Worm (Caenorhabditis elegans) whole organism, L3 larva: Measurements from ENCODE around the gene str-143.

Source experiments
- ZK546.5 ChIP-seq: sonication (generic microtip); optimal IDR thresholded peaks from 2 replicates; lab custom pipeline; 2017; ENCODE audit warnings: missing biosample characterization, missing genetic modification characterization
- ceh-16 ChIP-seq: sonication (generic microtip); optimal IDR thresholded peaks from 2 replicates; lab custom pipeline; 2017; ENCODE audit warnings: missing biosample characterization, missing genetic modification characterization
- ceh-82 ChIP-seq: fragments of 150-350 bp; optimal IDR thresholded peaks from 2 replicates; lab custom pipeline; 2014; ENCODE audit warnings: missing biosample characterization, missing genetic modification characterization
- ceh-9 ChIP-seq: sonication (generic microtip); optimal IDR thresholded peaks from 2 replicates; lab custom pipeline; 2018; ENCODE audit warnings: missing biosample characterization, missing genetic modification characterization
- daf-12 ChIP-seq: fragments of 150-350 bp; optimal IDR thresholded peaks from 2 replicates; lab custom pipeline; 2014; ENCODE audit warnings: missing biosample characterization, missing genetic modification reagents, missing genetic modification characterization
- egl-27 ChIP-seq: sonication (generic microtip); optimal IDR thresholded peaks from 4 replicates; lab custom pipeline; 2017; ENCODE audit warnings: missing biosample characterization, missing genetic modification reagents, missing genetic modification characterization
- elt-1 ChIP-seq: fragments of 150-350 bp; optimal IDR thresholded peaks from 2 replicates; lab custom pipeline; 2014; ENCODE audit warnings: missing biosample characterization, missing genetic modification characterization
- elt-2 ChIP-seq: sonication (generic microtip); optimal IDR thresholded peaks from 2 replicates; lab custom pipeline; 2016; ENCODE audit warnings: missing genetic modification reagents, mild to moderate bottlenecking, missing genetic modification characterization, missing compliant biosample characterization
- elt-3 ChIP-seq, 3 experiments: fragments of 150-350 bp in 1 of 3; sonication (generic microtip) in 2 of 3; optimal IDR thresholded peaks; 2 replicates in 2 of 3; 4 replicates in 1 of 3; lab custom pipeline; 2014 to 2017; ENCODE audit warnings: missing biosample characterization in 3 of 3, missing genetic modification characterization in 3 of 3
- fkh-10 ChIP-seq: sonication (generic microtip); optimal IDR thresholded peaks from 2 replicates; lab custom pipeline; 2017; ENCODE audit warnings: missing biosample characterization, missing genetic modification reagents, missing genetic modification characterization
- fos-1 ChIP-seq: fragments of 150-350 bp; optimal IDR thresholded peaks from 2 replicates; lab custom pipeline; 2014; ENCODE audit warnings: missing biosample characterization, missing genetic modification characterization
- hmg-11 ChIP-seq: sonication (generic microtip); optimal IDR thresholded peaks from 2 replicates; lab custom pipeline; 2016; ENCODE audit warnings: missing genetic modification characterization, missing compliant biosample characterization
- lin-15B ChIP-seq: fragments of 150-350 bp; optimal IDR thresholded peaks from 2 replicates; lab custom pipeline; 2014; ENCODE audit warnings: missing biosample characterization, missing genetic modification characterization
- mdl-1 ChIP-seq: fragments of 150-350 bp; optimal IDR thresholded peaks from 2 replicates; lab custom pipeline; 2014; ENCODE audit warnings: missing biosample characterization, missing genetic modification characterization
- mml-1 ChIP-seq: fragments of 150-350 bp; sonication (generic microtip); optimal IDR thresholded peaks from 3 replicates; lab custom pipeline; 2014; ENCODE audit warnings: missing biosample characterization, missing genetic modification characterization
- nhr-11 ChIP-seq: fragments of 150-350 bp; optimal IDR thresholded peaks from 2 replicates; lab custom pipeline; 2014; ENCODE audit warnings: missing biosample characterization, missing genetic modification characterization
- nhr-237 ChIP-seq: fragments of 150-350 bp; optimal IDR thresholded peaks from 2 replicates; lab custom pipeline; 2014; ENCODE audit warnings: missing biosample characterization, missing genetic modification characterization
- nhr-25 ChIP-seq: sonication (generic microtip); optimal IDR thresholded peaks from 2 replicates; lab custom pipeline; 2017; ENCODE audit warnings: missing biosample characterization, missing genetic modification characterization
- nhr-43 ChIP-seq: sonication (generic microtip); optimal IDR thresholded peaks from 2 replicates; lab custom pipeline; 2016; ENCODE audit warnings: mild to moderate bottlenecking, missing genetic modification characterization, missing compliant biosample characterization; ENCODE audit not compliant: poor library complexity, severe bottlenecking
- nhr-67 ChIP-seq: fragments of 150-350 bp; optimal IDR thresholded peaks from 2 replicates; lab custom pipeline; 2014; ENCODE audit warnings: missing biosample characterization, missing genetic modification characterization
- nhr-76 ChIP-seq: fragments of 150-350 bp; sonication (generic microtip); optimal IDR thresholded peaks from 5 replicates; lab custom pipeline; 2014; ENCODE audit warnings: missing biosample characterization, missing genetic modification characterization
- nhr-77 ChIP-seq: fragments of 150-350 bp; optimal IDR thresholded peaks from 2 replicates; lab custom pipeline; 2014; ENCODE audit warnings: missing biosample characterization, missing genetic modification characterization
- pha-4 ChIP-seq: fragments of 150-350 bp; optimal IDR thresholded peaks from 2 replicates; lab custom pipeline; 2014; ENCODE audit warnings: missing biosample characterization, missing genetic modification reagents, missing genetic modification characterization
- pqm-1 ChIP-seq: fragments of 150-350 bp; optimal IDR thresholded peaks from 2 replicates; lab custom pipeline; 2017; ENCODE audit warnings: missing biosample characterization, missing genetic modification characterization, inconsistent platforms
- sea-2 ChIP-seq: fragments of 150-350 bp; sonication (generic microtip); optimal IDR thresholded peaks from 4 replicates; lab custom pipeline; 2014; ENCODE audit warnings: missing biosample characterization, missing genetic modification reagents, missing genetic modification characterization
- skn-1 ChIP-seq: fragments of 150-350 bp; optimal IDR thresholded peaks from 2 replicates; lab custom pipeline; 2014; ENCODE audit warnings: missing biosample characterization, missing genetic modification characterization
- snpc-4 ChIP-seq: fragments of 150-350 bp; optimal IDR thresholded peaks from 2 replicates; lab custom pipeline; 2014; ENCODE audit warnings: missing biosample characterization, missing genetic modification characterization
- unc-62 ChIP-seq: fragments of 150-350 bp; sonication (generic microtip); optimal IDR thresholded peaks from 4 replicates; lab custom pipeline; 2014; ENCODE audit warnings: missing biosample characterization, missing genetic modification reagents, missing genetic modification characterization
- ztf-11 ChIP-seq: fragments of 150-350 bp; optimal IDR thresholded peaks from 2 replicates; lab custom pipeline; 2014; ENCODE audit warnings: missing biosample characterization, missing genetic modification characterization

Gene str-143

DNA sequence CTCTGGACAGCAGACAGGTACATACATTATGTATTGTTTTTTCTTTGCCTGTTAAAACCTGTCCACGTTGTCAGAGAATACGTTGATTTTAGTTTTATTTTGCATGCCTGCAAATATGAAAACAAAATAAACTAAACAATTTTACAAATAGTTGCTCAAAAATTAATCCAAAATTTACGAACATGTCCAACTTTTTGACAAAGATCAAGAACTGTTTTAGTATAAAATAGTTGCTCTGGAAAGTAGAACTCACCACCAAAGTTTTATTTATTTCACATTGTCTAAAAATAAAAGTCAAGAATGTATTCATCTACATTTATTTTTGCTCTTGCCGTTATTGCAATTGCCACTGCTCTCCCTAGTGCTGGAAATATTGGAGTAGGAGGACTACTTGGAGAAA is 34.9 kb upstream of the str-143 start, which contains the start of gene srlf-16:
Gene srlf-16 (plus strand): TSS at position 301 of the 400 bp plus-strand sequence.
- no peak for TF ChIP-seq mml-1
- no peak for TF ChIP-seq nhr-25
- no peak for TF ChIP-seq unc-62 (GFP tag; lab: Kevin White, UChicago)
- TF ChIP-seq pqm-1 (tag; lab: Kevin White, UChicago) = no peak

DNA sequence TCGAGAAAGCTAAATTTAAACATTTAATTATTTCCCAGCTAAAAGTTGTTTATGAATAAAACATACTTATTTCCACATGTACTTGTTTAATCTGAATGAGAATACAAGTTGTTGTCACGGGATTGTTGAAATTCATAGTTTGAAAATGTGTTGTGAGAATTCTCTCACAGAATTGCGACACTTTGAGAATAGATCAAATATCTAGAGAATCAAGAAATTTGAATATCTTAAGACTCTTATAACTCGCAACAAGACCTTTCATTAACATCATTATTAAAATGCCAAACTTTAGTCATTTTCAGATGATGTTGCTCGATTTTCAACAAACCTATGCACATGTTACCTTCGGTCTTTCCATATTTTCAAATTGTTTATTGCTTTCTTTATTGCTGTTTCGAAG is 33.4 kb upstream of the str-143 start, which contains the start of gene str-90:
Gene str-90 (plus strand): TSS at position 301 of the 400 bp plus-strand sequence.
- TF ChIP-seq nhr-11 (tag; lab: Kevin White, UChicago) = no peak
- no peak for TF ChIP-seq snpc-4 (tag; lab: Kevin White, UChicago)
- no peak for TF ChIP-seq ceh-16 (tag; lab: Kevin White, UChicago)

DNA sequence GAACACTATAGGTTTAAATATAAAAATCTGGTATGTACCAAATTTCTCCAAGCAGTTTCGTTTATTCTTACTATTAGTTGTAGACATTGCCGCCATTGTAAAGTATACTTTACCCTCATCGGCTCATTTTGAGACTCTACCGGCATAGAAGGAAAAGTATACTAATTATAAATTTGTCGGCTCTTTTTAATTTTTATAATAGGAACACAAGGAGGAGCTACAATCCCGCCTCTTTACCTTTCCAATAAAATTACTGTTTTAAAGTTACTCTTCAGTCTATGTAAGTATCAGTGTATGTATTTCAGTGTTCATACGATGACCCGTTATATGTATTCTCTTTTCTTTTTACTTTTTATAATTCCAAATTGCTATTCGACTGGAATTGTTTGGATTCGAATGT is 29.8 kb upstream of the str-143 start, which contains the start of gene sdz-23:
Gene sdz-23 (plus strand): TSS at position 301 of the 400 bp plus-strand sequence.
- TF ChIP-seq skn-1 (tag; lab: Kevin White, UChicago) (no peak), hmg-11 (no peak), snpc-4 (tag; lab: Kevin White, UChicago) (no peak), ZK546.5 (tag; lab: Kevin White, UChicago) (no peak), nhr-237 (tag; lab: Kevin White, UChicago) (no peak), pha-4 (no peak), elt-3 (tag; optimal IDR thresholded peaks at IDR 0.05; lab: Kevin White, UChicago) (no peak), nhr-43 (tag; lab: Kevin White, UChicago) (no peak), elt-2 (tag; lab: Kevin White, UChicago) (no peak), fkh-10 (GFP tag; lab: Kevin White, UChicago) (no peak), egl-27 (tag; lab: Kevin White, UChicago) (no peak), mdl-1 (tag; lab: Kevin White, UChicago) (no peak), pqm-1 (tag; lab: Kevin White, UChicago) (no peak), nhr-76 (tag; lab: Kevin White, UChicago) (no peak), ceh-82 (tag; lab: Kevin White, UChicago) (no peak)

DNA sequence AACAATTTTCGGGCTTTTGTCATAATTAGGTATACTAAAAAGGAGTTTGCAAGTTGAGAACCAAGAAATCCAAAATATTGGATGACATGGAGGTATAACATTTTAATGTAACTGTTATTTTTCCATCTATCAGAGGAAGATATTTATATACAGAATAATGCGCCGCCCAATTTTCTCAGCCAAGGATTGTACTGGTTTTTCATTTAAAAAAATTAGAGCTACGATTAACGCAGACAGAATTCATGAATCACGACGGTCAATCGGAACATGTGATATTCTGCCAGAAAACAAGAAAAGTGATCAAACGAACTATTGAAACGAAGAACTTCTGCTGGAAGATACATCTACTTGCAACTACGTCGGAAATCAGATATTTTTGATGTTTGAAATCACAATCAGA is 28.7 kb upstream of the str-143 start, which contains the start of gene str-145:
Gene str-145 (minus strand): TSS at position 101 of the 400 bp plus-strand sequence.
- TF ChIP-seq ceh-9 (no peak), ztf-11 (tag; lab: Kevin White, UChicago) (no peak), fos-1 (no peak), elt-1 (no peak), pqm-1 (tag; lab: Kevin White, UChicago) (no peak), skn-1 (tag; lab: Kevin White, UChicago) (no peak), egl-27 (tag; lab: Kevin White, UChicago) (no peak), hmg-11 (no peak), lin-15B (tag; lab: Kevin White, UChicago) (no peak), nhr-67 (tag; lab: Kevin White, UChicago) (no peak), elt-3 (tag; optimal IDR thresholded peaks at IDR 0.05; lab: Kevin White, UChicago) (no peak), daf-12 (tag; lab: Kevin White, UChicago) (no peak), sea-2 (GFP tag; lab: Kevin White, UChicago) (no peak), elt-2 (tag; lab: Kevin White, UChicago) (no peak), unc-62 (GFP tag; lab: Kevin White, UChicago) (no peak), mdl-1 (tag; lab: Kevin White, UChicago) (no peak), ZK546.5 (tag; lab: Kevin White, UChicago) (no peak), fkh-10 (GFP tag; lab: Kevin White, UChicago) (no peak), ceh-16 (tag; lab: Kevin White, UChicago) (no peak), nhr-76 (tag; lab: Kevin White, UChicago) (no peak)

DNA sequence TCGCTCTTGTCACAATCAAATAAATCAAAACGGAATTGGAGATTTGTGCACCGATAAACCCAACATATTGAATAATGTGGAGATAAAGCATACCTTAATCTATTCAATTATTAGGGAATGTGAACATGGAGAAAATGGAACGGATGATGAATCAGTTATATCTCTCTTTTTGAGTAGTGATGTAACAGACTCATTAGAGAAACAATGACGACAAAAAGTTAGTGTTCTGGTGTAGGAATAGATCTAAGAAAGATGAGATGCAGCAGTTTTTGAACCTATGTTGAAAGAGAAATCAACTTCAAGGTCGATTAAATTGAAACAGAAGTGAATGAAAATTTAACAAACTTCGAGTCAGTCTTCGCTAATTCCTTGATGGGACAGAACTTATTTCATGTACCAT is 25.8 kb upstream of the str-143 start, which contains the start of gene str-146:
Gene str-146 (minus strand): TSS at position 101 of the 400 bp plus-strand sequence.
- TF ChIP-seq ztf-11 (tag; lab: Kevin White, UChicago) = no peak
- TF ChIP-seq unc-62 (GFP tag; lab: Kevin White, UChicago) = no peak
- TF ChIP-seq nhr-77 (tag; lab: Kevin White, UChicago) = no peak
- TF ChIP-seq, all 47 proteins: peak for 0

DNA sequence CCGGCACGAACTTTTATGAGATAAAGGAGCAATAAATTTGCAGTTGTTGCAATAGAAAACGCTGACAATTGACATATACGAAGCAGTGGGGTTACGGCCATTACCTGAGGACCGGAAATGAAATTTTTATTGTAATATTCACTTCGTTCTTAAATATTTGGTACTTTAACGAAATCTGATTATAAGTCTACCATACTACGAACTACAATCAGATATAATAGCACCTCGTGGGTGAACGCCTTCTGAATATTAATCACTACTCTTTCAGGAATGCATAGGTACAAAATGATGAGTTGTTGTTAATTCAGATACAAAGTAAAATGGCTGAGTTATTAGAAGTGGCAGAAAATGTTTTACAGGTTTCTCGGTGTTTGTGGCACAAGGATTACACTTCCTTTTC is 22.8 kb upstream of the str-143 start, which contains the start of gene str-129:
Gene str-129 (minus strand): TSS at position 101 of the 400 bp plus-strand sequence.
- no peak for TF ChIP-seq ceh-16 (tag; lab: Kevin White, UChicago)
